Comparison of ENCODE assay signal across 2 worm cellular contexts in the genomic region with DNA sequence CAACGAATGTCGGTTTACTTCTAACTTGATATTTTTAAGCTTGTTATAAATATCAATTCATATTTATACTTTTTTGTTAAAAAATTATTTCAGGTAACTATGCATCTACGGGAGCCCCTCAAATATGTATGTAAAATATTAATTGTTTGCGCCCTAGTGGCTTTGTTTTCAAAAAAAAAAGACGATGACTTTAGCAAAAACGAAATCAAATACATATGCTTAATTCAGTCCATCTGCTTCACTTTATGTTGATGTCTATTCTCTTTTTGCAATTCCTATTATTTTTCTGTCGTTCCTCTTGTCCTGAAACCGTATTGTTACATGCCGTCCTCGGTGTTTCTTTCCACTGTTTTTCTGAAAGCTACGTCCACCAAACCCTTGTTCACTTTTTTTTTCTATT.
TF ChIP-seq lines count a peak whose summit lies in the region.

No protein-coding gene starts in this region.

TF ChIP-seq in whole organism, L1 larva, 84 proteins besides CTCF, POLR2A, EP300 and RAD21:
- TF ChIP-seq ceh-90 (tag; optimal IDR thresholded peaks at IDR 0.05; lab: Kevin White, UChicago) (no peak), ceh-63 (GFP tag; optimal IDR thresholded peaks at IDR 0.05; lab: Kevin White, UChicago) (no peak), nhr-76 (tag; optimal IDR thresholded peaks at IDR 0.05; lab: Kevin White, UChicago) (no peak), tlp-1 (tag; optimal IDR thresholded peaks at IDR 0.05; lab: Kevin White, UChicago) (no peak), irx-1 (tag; optimal IDR thresholded peaks at IDR 0.05; lab: Kevin White, UChicago) (no peak), lsy-2 (tag; optimal IDR thresholded peaks at IDR 0.05; lab: Kevin White, UChicago) (no peak), fkh-4 (tag; optimal IDR thresholded peaks at IDR 0.05; lab: Kevin White, UChicago; ENCODE audit: borderline replicate concordance) (peak; percentile 81), snu-23 (GFP tag; optimal IDR thresholded peaks at IDR 0.05; lab: Kevin White, UChicago) (no peak), dsc-1 (tag; optimal IDR thresholded peaks at IDR 0.05; lab: Kevin White, UChicago) (peak; percentile 92)

TF ChIP-seq in whole organism, L4 larva, 104 proteins besides CTCF, POLR2A, EP300 and RAD21:
- TF ChIP-seq aha-1 (tag; lab: Kevin White, UChicago) (peak; percentile 3), nhr-76 (tag; optimal IDR thresholded peaks at IDR 0.05; lab: Kevin White, UChicago) (no peak)

Comparison
In these comparisons a context has a peak if more than half of its experiments do, and no peak if none do; other contexts are left out.
1. Of the 29 proteins assayed by ChIP-seq in both whole organism, L4 larva and whole organism, L1 larva: peak only in whole organism, L4 larva: aha-1; only in whole organism, L1 larva: none; in both: none; in neither: 28.